Fruit fly (Drosophila melanogaster): ENCODE results near the gene CG11537.

DNA sequence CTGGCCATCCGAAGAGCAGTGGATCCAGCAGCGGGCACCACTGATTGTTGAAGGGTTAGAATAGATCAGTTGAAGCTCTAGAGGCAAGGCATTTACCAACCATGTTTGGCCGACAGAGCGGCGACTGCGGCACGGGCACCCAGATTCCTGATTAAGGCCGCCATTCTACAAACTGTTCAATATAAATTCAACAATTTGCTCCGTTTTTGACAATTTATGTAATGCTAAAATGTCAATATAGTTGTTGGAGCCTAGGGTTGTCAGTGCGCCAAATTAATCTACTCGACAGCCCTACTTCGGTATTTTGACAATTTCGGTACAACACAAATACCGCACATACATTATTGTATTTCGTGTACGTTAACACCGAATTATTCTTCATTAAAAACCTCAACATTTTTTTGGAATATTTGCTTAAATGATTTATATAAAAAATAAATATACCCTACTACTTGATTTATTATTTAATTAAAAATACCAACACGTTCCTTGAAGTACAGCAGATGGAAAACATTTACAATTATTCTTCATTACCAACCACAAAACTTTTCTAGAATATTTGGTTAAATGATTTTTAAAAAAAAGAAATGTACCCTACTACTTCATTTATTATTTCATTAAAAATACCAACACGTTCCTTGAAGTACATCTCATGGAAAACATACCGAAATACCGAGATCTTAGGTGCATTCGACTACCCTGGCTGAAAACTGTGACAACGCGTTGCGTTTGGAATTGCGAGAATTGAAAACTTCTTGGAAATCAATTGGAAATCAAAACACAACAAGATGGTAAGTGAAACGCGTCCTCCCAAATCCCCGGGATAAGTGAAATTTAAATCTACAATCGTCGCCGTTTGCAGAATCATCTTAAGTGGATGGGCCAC, 16.3 kb upstream of the CG11537 start, which contains the start of the genes ND-30 and CG15812:
- no peak for TF ChIP-seq Fer2 (tag; optimal IDR thresholded peaks at IDR 0.05)
- no peak for TF ChIP-seq ash1 (GFP tag; optimal IDR thresholded peaks at IDR 0.05)

Data from whole organism, embryonic.